Fruit fly (Drosophila melanogaster) whole organism, embryonic: ENCODE data around the gene Nepl14.

Experiments used
- ATbp ChIP-seq: fragments of 200-800 bp; sonication (Bioruptor generic); optimal IDR thresholded peaks from 2 replicates; lab custom pipeline; 2017; ENCODE audit warnings: missing biosample characterization, mild to moderate bottlenecking, missing genetic modification characterization, missing genetic modification reagents
- Bdp1 ChIP-seq: fragments of 200-800 bp; sonication (Bioruptor generic); optimal IDR thresholded peaks from 3 replicates; lab custom pipeline; 2016; ENCODE audit warnings: missing biosample characterization, missing genetic modification characterization
- CG10267 ChIP-seq: fragments of 200-800 bp; sonication (Bioruptor generic); optimal IDR thresholded peaks from 2 replicates; lab custom pipeline; 2018; ENCODE audit warnings: missing biosample characterization, mild to moderate bottlenecking, missing genetic modification characterization, moderate library complexity
- CG11560 ChIP-seq: fragments of 200-800 bp; sonication (Bioruptor generic); IDR thresholded peaks from 3 replicates; pipeline ENCODE4 v1.3.6; 2022; ENCODE audit warnings: missing biosample characterization, missing genetic modification characterization
- CG1233 ChIP-seq: fragments of 200-800 bp; sonication (Bioruptor generic); optimal IDR thresholded peaks from 4 replicates; lab custom pipeline; 2018; ENCODE audit warnings: missing biosample characterization, mild to moderate bottlenecking, missing genetic modification characterization
- CG12391 ChIP-seq: fragments of 200-800 bp; sonication (Bioruptor generic); optimal IDR thresholded peaks from 3 replicates; lab custom pipeline; 2018; ENCODE audit warnings: missing biosample characterization, mild to moderate bottlenecking, missing genetic modification characterization, moderate library complexity
- CG13287 ChIP-seq: fragments of 200-800 bp; sonication (Bioruptor generic); IDR thresholded peaks from 2 replicates; pipeline ENCODE4 v1.3.6; 2022; ENCODE audit warnings: missing biosample characterization, missing genetic modification characterization; ENCODE audit not compliant: partially characterized antibody
- CG14710 ChIP-seq: fragments of 200-800 bp; sonication (Bioruptor generic); optimal IDR thresholded peaks from 3 replicates; lab custom pipeline; 2019; ENCODE audit warnings: missing biosample characterization, mild to moderate bottlenecking, missing genetic modification characterization, moderate library complexity
- CG15073 ChIP-seq: fragments of 200-800 bp; sonication (Bioruptor generic); optimal IDR thresholded peaks from 2 replicates; lab custom pipeline; 2016; ENCODE audit warnings: missing biosample characterization, missing genetic modification characterization
- CG15514 ChIP-seq: fragments of 200-800 bp; sonication (Bioruptor generic); optimal IDR thresholded peaks from 3 replicates; lab custom pipeline; 2017; ENCODE audit warnings: missing biosample characterization, missing genetic modification characterization, mild to moderate bottlenecking, moderate library complexity, missing genetic modification reagents
- CG18262 ChIP-seq: fragments of 200-800 bp; optimal IDR thresholded peaks from 3 replicates; lab custom pipeline; 2019; ENCODE audit warnings: missing biosample characterization, mild to moderate bottlenecking, missing genetic modification characterization, moderate library complexity
- CG18599 ChIP-seq: fragments of 200-800 bp; sonication (Bioruptor generic); optimal IDR thresholded peaks from 3 replicates; lab custom pipeline; 2017; ENCODE audit warnings: missing biosample characterization, missing genetic modification characterization, mild to moderate bottlenecking, moderate library complexity, missing genetic modification reagents
- CG2712 ChIP-seq: fragments of 200-800 bp; optimal IDR thresholded peaks from 3 replicates; lab custom pipeline; 2019; ENCODE audit warnings: missing biosample characterization, mild to moderate bottlenecking, missing genetic modification characterization, moderate library complexity
- CG30403 ChIP-seq: fragments of 200-800 bp; sonication (Bioruptor generic); optimal IDR thresholded peaks from 3 replicates; lab custom pipeline; 2016; ENCODE audit warnings: missing biosample characterization, missing genetic modification characterization
- CG4854 ChIP-seq: fragments of 200-800 bp; sonication (Bioruptor generic); optimal IDR thresholded peaks from 2 replicates; lab custom pipeline; 2016; ENCODE audit warnings: missing biosample characterization, missing genetic modification characterization, inconsistent platforms
- CG7963 ChIP-seq: fragments of 200-800 bp; sonication (Bioruptor generic); IDR thresholded peaks from 3 replicates; pipeline ENCODE4 v1.3.6; 2022; ENCODE audit warnings: missing biosample characterization, missing genetic modification characterization; ENCODE audit not compliant: partially characterized antibody
- CG8359 ChIP-seq: fragments of 200-800 bp; sonication (Bioruptor generic); optimal IDR thresholded peaks from 2 replicates; lab custom pipeline; 2017; ENCODE audit warnings: missing biosample characterization, mild to moderate bottlenecking, missing genetic modification characterization, borderline replicate concordance
- CkIIα-i1 ChIP-seq: fragments of 200-800 bp; sonication (Bioruptor generic); IDR thresholded peaks from 2 replicates; pipeline ENCODE4 v1.3.6; 2022; ENCODE audit warnings: missing biosample characterization, missing genetic modification characterization
- Dad ChIP-seq: fragments of 200-800 bp; sonication (Bioruptor generic); optimal IDR thresholded peaks from 3 replicates; lab custom pipeline; 2016; ENCODE audit warnings: missing biosample characterization, missing genetic modification characterization
- Doc3 ChIP-seq: fragments of 200-800 bp; sonication (Bioruptor generic); IDR thresholded peaks from 3 replicates; pipeline ENCODE4 v1.3.6; 2022; ENCODE audit warnings: missing biosample characterization, missing genetic modification characterization; ENCODE audit not compliant: partially characterized antibody
- Fer1 ChIP-seq: fragments of 200-800 bp; sonication (Bioruptor generic); optimal IDR thresholded peaks from 2 replicates; lab custom pipeline; 2017; ENCODE audit warnings: missing biosample characterization, mild to moderate bottlenecking, missing genetic modification characterization
- Hmr ChIP-seq: fragments of 200-800 bp; sonication (Bioruptor generic); optimal IDR thresholded peaks from 3 replicates; lab custom pipeline; 2017; ENCODE audit warnings: mild to moderate bottlenecking, missing biosample characterization, missing genetic modification reagents, missing genetic modification characterization
- Med ChIP-seq: fragments of 200-800 bp; sonication (Bioruptor generic); peaks from one replicate; lab custom pipeline; 2016; ENCODE audit warnings: missing biosample characterization, missing genetic modification characterization, mild to moderate bottlenecking, inconsistent platforms, moderate library complexity
- Scr ChIP-seq: fragments of 200-800 bp; sonication (Bioruptor generic); IDR thresholded peaks from 2 replicates; pipeline ENCODE4 v1.3.6; 2022; ENCODE audit warnings: missing biosample characterization, missing genetic modification characterization; ENCODE audit not compliant: partially characterized antibody
- Sry-β ChIP-seq: fragments of 200-800 bp; sonication (Bioruptor generic); optimal IDR thresholded peaks from 2 replicates; lab custom pipeline; 2018; ENCODE audit warnings: missing biosample characterization, mild to moderate bottlenecking, missing genetic modification characterization, moderate library complexity
- Stat92E ChIP-seq, 3 experiments: fragments of >200 bp in 2 of 3; fragments of 200-800 bp in 1 of 3; sonication (Bioruptor generic) in 1 of 3; optimal IDR thresholded peaks; 2 replicates each; lab custom pipeline; 2017 to 2019; ENCODE audit warnings: missing biosample characterization in 3 of 3, missing genetic modification characterization in 3 of 3, mild to moderate bottlenecking in 1 of 3, moderate library complexity in 1 of 3
- Xbp1 ChIP-seq: fragments of 200-800 bp; sonication (Bioruptor generic); optimal IDR thresholded peaks from 3 replicates; lab custom pipeline; 2016; ENCODE audit warnings: missing biosample characterization, mild to moderate bottlenecking, missing genetic modification characterization
- amos ChIP-seq: fragments of 200-800 bp; sonication (Bioruptor generic); IDR thresholded peaks from 2 replicates; pipeline ENCODE4 v1.3.6; 2022; ENCODE audit warnings: missing biosample characterization, missing genetic modification characterization; ENCODE audit not compliant: partially characterized antibody
- az2 ChIP-seq: fragments of 200-800 bp; sonication (Bioruptor generic); optimal IDR thresholded peaks from 3 replicates; lab custom pipeline; 2016; ENCODE audit warnings: missing biosample characterization, missing genetic modification characterization
- chn ChIP-seq: fragments of 200-800 bp; sonication (Bioruptor generic); optimal IDR thresholded peaks from 2 replicates; lab custom pipeline; 2016; ENCODE audit warnings: missing biosample characterization, missing genetic modification characterization
- dmrt11E ChIP-seq: fragments of 200-800 bp; sonication (Bioruptor generic); optimal IDR thresholded peaks from 3 replicates; lab custom pipeline; 2018; ENCODE audit warnings: missing biosample characterization, mild to moderate bottlenecking, missing genetic modification characterization, moderate library complexity
- en ChIP-seq: fragments of 200-800 bp; sonication (Bioruptor generic); optimal IDR thresholded peaks from 2 replicates; lab custom pipeline; 2016; ENCODE audit warnings: missing biosample characterization, missing genetic modification characterization
- gro ChIP-seq: fragments of 200-800 bp; sonication (Bioruptor generic); optimal IDR thresholded peaks from 2 replicates; lab custom pipeline; 2016; ENCODE audit warnings: missing biosample characterization, missing genetic modification characterization
- gsb ChIP-seq: fragments of 200-800 bp; sonication (Bioruptor generic); IDR thresholded peaks from 2 replicates; pipeline ENCODE4 v1.3.6; 2022; ENCODE audit warnings: missing biosample characterization, missing genetic modification characterization
- inv ChIP-seq: fragments of 200-800 bp; sonication (Bioruptor generic); IDR thresholded peaks from 2 replicates; pipeline ENCODE4 v1.3.6; 2022; ENCODE audit warnings: missing biosample characterization, missing genetic modification characterization; ENCODE audit not compliant: partially characterized antibody
- jigr1 ChIP-seq: fragments of 200-800 bp; sonication (Bioruptor generic); IDR thresholded peaks from 3 replicates; pipeline ENCODE4 v1.3.6; 2022; ENCODE audit warnings: missing biosample characterization, missing genetic modification characterization
- kay ChIP-seq: fragments of 200-800 bp; sonication (Bioruptor generic); optimal IDR thresholded peaks from 2 replicates; lab custom pipeline; 2016; ENCODE audit warnings: missing biosample characterization, missing genetic modification characterization
- ken ChIP-seq: fragments of 200-800 bp; sonication (Bioruptor generic); IDR thresholded peaks from 3 replicates; pipeline ENCODE4 v1.3.6; 2022; ENCODE audit warnings: missing biosample characterization, missing genetic modification characterization
- kni ChIP-seq: fragments of 200-800 bp; sonication (Bioruptor generic); optimal IDR thresholded peaks from 3 replicates; lab custom pipeline; 2017; ENCODE audit warnings: mild to moderate bottlenecking, missing biosample characterization, missing genetic modification reagents, missing genetic modification characterization
- knrl ChIP-seq: fragments of 200-800 bp; sonication (Bioruptor generic); IDR thresholded peaks from 3 replicates; pipeline ENCODE4 v1.3.6; 2022; ENCODE audit warnings: missing biosample characterization, missing genetic modification characterization; ENCODE audit not compliant: partially characterized antibody
- lbe ChIP-seq: fragments of 200-800 bp; sonication (Bioruptor generic); optimal IDR thresholded peaks from 2 replicates; lab custom pipeline; 2016; ENCODE audit warnings: missing biosample characterization, mild to moderate bottlenecking, missing genetic modification characterization
- nerfin-1 ChIP-seq: fragments of 200-800 bp; sonication (Bioruptor generic); optimal IDR thresholded peaks from 3 replicates; lab custom pipeline; 2019; ENCODE audit warnings: missing biosample characterization, mild to moderate bottlenecking, missing genetic modification characterization, moderate library complexity
- odd ChIP-seq: fragments of 200-800 bp; sonication (Bioruptor generic); optimal IDR thresholded peaks from 2 replicates; lab custom pipeline; 2017; ENCODE audit warnings: missing biosample characterization, mild to moderate bottlenecking, missing genetic modification characterization
- pzg ChIP-seq: fragments of 200-800 bp; sonication (Bioruptor generic); optimal IDR thresholded peaks from 3 replicates; lab custom pipeline; 2018; ENCODE audit warnings: missing biosample characterization, mild to moderate bottlenecking, missing genetic modification characterization, moderate library complexity
- schlank ChIP-seq: fragments of 200-800 bp; sonication (Bioruptor generic); optimal IDR thresholded peaks from 2 replicates; lab custom pipeline; 2018; ENCODE audit warnings: missing biosample characterization, mild to moderate bottlenecking, missing genetic modification characterization
- sd ChIP-seq: fragments of 200-800 bp; sonication (Bioruptor generic); optimal IDR thresholded peaks from 3 replicates; lab custom pipeline; 2018; ENCODE audit warnings: missing biosample characterization, mild to moderate bottlenecking, missing genetic modification characterization, moderate library complexity
- sqz ChIP-seq: fragments of 200-800 bp; sonication (Bioruptor generic); optimal IDR thresholded peaks from 3 replicates; lab custom pipeline; 2018; ENCODE audit warnings: missing biosample characterization, mild to moderate bottlenecking, missing genetic modification characterization
- stwl ChIP-seq: fragments of 200-800 bp; sonication (Bioruptor generic); optimal IDR thresholded peaks from 3 replicates; lab custom pipeline; 2018; ENCODE audit warnings: missing biosample characterization, mild to moderate bottlenecking, missing genetic modification characterization, moderate library complexity
- trem ChIP-seq: fragments of 200-800 bp; optimal IDR thresholded peaks from 3 replicates; lab custom pipeline; 2019; ENCODE audit warnings: missing biosample characterization, mild to moderate bottlenecking, missing genetic modification characterization, moderate library complexity

Gene Nepl14

dm6 chr3R:22720808-22721306, 42.7 kb downstream of the Nepl14 start, which contains the start of gene wge (continued):
- peak; percentile 7 for TF ChIP-seq CG2712 (tag; lab: Kevin White, UChicago)
- TF ChIP-seq inv = no peak
- no peak for TF ChIP-seq Hmr (GFP tag; lab: Kevin White, UChicago)
- peak; percentile 29 for TF ChIP-seq Med (GFP tag; lab: Kevin White, UChicago)
- peak; percentile 30 for TF ChIP-seq CG10267 (tag; lab: Kevin White, UChicago)
- TF ChIP-seq gro (GFP tag; lab: Kevin White, UChicago) = no peak
- TF ChIP-seq Dad (GFP tag; lab: Kevin White, UChicago) = no peak
- no peak for TF ChIP-seq CkIIα-i1 (GFP tag; lab: Robert Waterston, UW)
- TF ChIP-seq Doc3 = peak; percentile 44; the same call in 2 of the 3 replicates
- no peak for TF ChIP-seq Bdp1 (GFP tag; lab: Kevin White, UChicago)
- no peak for TF ChIP-seq chn
- TF ChIP-seq sd (tag; lab: Kevin White, UChicago) = peak; percentile 69
- TF ChIP-seq Scr (GFP tag; lab: Robert Waterston, UW) = peak; percentile 64
- peak; percentile 18 for TF ChIP-seq CG18262 (tag; lab: Kevin White, UChicago)
- peak; percentile 48 for TF ChIP-seq stwl (tag; lab: Kevin White, UChicago)
- no peak for TF ChIP-seq CG4854
- peak; percentile 51 for TF ChIP-seq trem (tag; lab: Kevin White, UChicago)
- TF ChIP-seq schlank (tag; lab: Kevin White, UChicago) = no peak
- no peak for TF ChIP-seq az2 (GFP tag; lab: Kevin White, UChicago)
- no peak for TF ChIP-seq CG1233 (GFP tag; lab: Kevin White, UChicago)
- peak; percentile 38 for TF ChIP-seq CG15514 (GFP tag; lab: Kevin White, UChicago)
- no peak for TF ChIP-seq odd (GFP tag; lab: Kevin White, UChicago)
- no peak for TF ChIP-seq Stat92E (GFP tag; optimal IDR thresholded peaks at IDR 0.05; lab: Kevin White, UChicago)
- no peak for TF ChIP-seq gsb
- no peak for TF ChIP-seq kni
- no peak for TF ChIP-seq CG18599 (GFP tag; lab: Kevin White, UChicago)
- peak; percentile 96 for TF ChIP-seq CG11560 (tag; lab: Robert Waterston, UW)
- no peak for TF ChIP-seq jigr1
- peak; percentile 55; the same call in 1 of the 3 replicates for TF ChIP-seq CG7963
- no peak for TF ChIP-seq Sry-β (GFP tag; lab: Kevin White, UChicago)
- TF ChIP-seq CG30403 (GFP tag; lab: Kevin White, UChicago) = no peak
- peak; percentile 89 for TF ChIP-seq sqz (GFP tag; lab: Kevin White, UChicago)
- TF ChIP-seq pzg (GFP tag; lab: Kevin White, UChicago) = peak; percentile 70
- TF ChIP-seq CG8359 (GFP tag; lab: Kevin White, UChicago) = no peak
- TF ChIP-seq nerfin-1 = peak; percentile 72
- TF ChIP-seq knrl (GFP tag; lab: Robert Waterston, UW) = peak; percentile 54
- no peak for TF ChIP-seq CG15073 (GFP tag; lab: Kevin White, UChicago)
- peak; percentile 50 for TF ChIP-seq CG14710 (tag; lab: Kevin White, UChicago)
- no peak for TF ChIP-seq Xbp1 (GFP tag; lab: Kevin White, UChicago)
- TF ChIP-seq en (GFP tag; lab: Kevin White, UChicago) = no peak
- peak; percentile 81 for TF ChIP-seq kay (GFP tag; lab: Kevin White, UChicago)
- TF ChIP-seq dmrt11E (tag; lab: Kevin White, UChicago) = no peak
- peak; percentile 79 for TF ChIP-seq CG13287 (GFP tag; lab: Robert Waterston, UW)
- TF ChIP-seq Fer1 (GFP tag; lab: Kevin White, UChicago) = peak; percentile 16
- peak; percentile 65 for TF ChIP-seq amos (GFP tag; lab: Robert Waterston, UW)
- TF ChIP-seq ATbp (GFP tag; lab: Kevin White, UChicago) = no peak
- no peak for TF ChIP-seq ken (GFP tag; lab: Robert Waterston, UW)
- peak; percentile 39 for TF ChIP-seq lbe
- no peak for TF ChIP-seq CG12391 (tag; lab: Kevin White, UChicago)
